Fruit fly (Drosophila melanogaster) whole organism, embryonic: ENCODE measurements around the gene Arp6.

Experiments used
- Bdp1 ChIP-seq: fragments of 200-800 bp; sonication (Bioruptor generic); optimal IDR thresholded peaks from 3 replicates; lab custom pipeline; 2016; ENCODE audit warnings: missing biosample characterization, missing genetic modification characterization
- CG11093 ChIP-seq: fragments of 200-800 bp; sonication (Bioruptor generic); IDR thresholded peaks from 3 replicates; pipeline ENCODE4 v1.3.6; 2022; ENCODE audit warnings: missing biosample characterization, missing genetic modification characterization
- CG11456 ChIP-seq: fragments of 200-800 bp; sonication (Bioruptor generic); IDR thresholded peaks from 3 replicates; pipeline ENCODE4 v1.3.6; 2022; ENCODE audit warnings: missing biosample characterization, missing genetic modification characterization
- CG13424 ChIP-seq: fragments of 200-800 bp; sonication (Bioruptor generic); optimal IDR thresholded peaks from 2 replicates; lab custom pipeline; 2019; ENCODE audit warnings: missing biosample characterization, mild to moderate bottlenecking, missing genetic modification characterization, moderate library complexity
- CG14667 ChIP-seq: fragments of 200-800 bp; sonication (Bioruptor generic); IDR thresholded peaks from 2 replicates; pipeline ENCODE4 v1.3.6; 2022; ENCODE audit warnings: missing biosample characterization, missing genetic modification characterization
- CG15011 ChIP-seq: fragments of 200-800 bp; sonication (Bioruptor generic); optimal IDR thresholded peaks from 3 replicates; lab custom pipeline; 2018; ENCODE audit warnings: missing biosample characterization, mild to moderate bottlenecking, missing genetic modification characterization
- CG15514 ChIP-seq: fragments of 200-800 bp; sonication (Bioruptor generic); optimal IDR thresholded peaks from 3 replicates; lab custom pipeline; 2017; ENCODE audit warnings: missing biosample characterization, missing genetic modification characterization, mild to moderate bottlenecking, moderate library complexity, missing genetic modification reagents
- CG1647 ChIP-seq: fragments of 200-800 bp; sonication (Bioruptor generic); optimal IDR thresholded peaks from 3 replicates; lab custom pipeline; 2016; ENCODE audit warnings: missing biosample characterization, missing genetic modification characterization
- CG17186 ChIP-seq: fragments of 200-800 bp; sonication (Bioruptor generic); optimal IDR thresholded peaks from 3 replicates; lab custom pipeline; 2017; ENCODE audit warnings: missing biosample characterization, missing genetic modification reagents, missing genetic modification characterization
- CG17802 ChIP-seq: fragments of 200-800 bp; sonication (Bioruptor generic); optimal IDR thresholded peaks from 2 replicates; lab custom pipeline; 2018; ENCODE audit warnings: missing biosample characterization, mild to moderate bottlenecking, missing genetic modification characterization, moderate library complexity
- CG18262 ChIP-seq: fragments of 200-800 bp; optimal IDR thresholded peaks from 3 replicates; lab custom pipeline; 2019; ENCODE audit warnings: missing biosample characterization, mild to moderate bottlenecking, missing genetic modification characterization, moderate library complexity
- CG2712 ChIP-seq: fragments of 200-800 bp; optimal IDR thresholded peaks from 3 replicates; lab custom pipeline; 2019; ENCODE audit warnings: missing biosample characterization, mild to moderate bottlenecking, missing genetic modification characterization, moderate library complexity
- CG30020 ChIP-seq: fragments of 200-800 bp; optimal IDR thresholded peaks from 2 replicates; lab custom pipeline; 2019; ENCODE audit warnings: missing biosample characterization, mild to moderate bottlenecking, missing genetic modification characterization, moderate library complexity
- CG34224 ChIP-seq: fragments of 200-800 bp; sonication (Bioruptor generic); IDR thresholded peaks from 3 replicates; pipeline ENCODE4 v1.3.6; 2022; ENCODE audit warnings: missing biosample characterization, missing genetic modification characterization; ENCODE audit not compliant: partially characterized antibody
- CG3726 ChIP-seq: fragments of 200-800 bp; sonication (Bioruptor generic); IDR thresholded peaks from 3 replicates; pipeline ENCODE4, ENCODE4 v1.3.6; 2022; ENCODE audit warnings: missing biosample characterization, missing genetic modification characterization
- CG3847 ChIP-seq: fragments of 200-800 bp; sonication (Bioruptor generic); IDR thresholded peaks from 2 replicates; pipeline ENCODE4 v1.3.6; 2022; ENCODE audit warnings: missing biosample characterization, missing genetic modification characterization
- CG3995 ChIP-seq: fragments of 200-800 bp; sonication (Bioruptor generic); optimal IDR thresholded peaks from 3 replicates; lab custom pipeline; 2016; ENCODE audit warnings: missing biosample characterization, missing genetic modification characterization
- CG6254 ChIP-seq: fragments of 200-800 bp; sonication (Bioruptor generic); optimal IDR thresholded peaks from 3 replicates; lab custom pipeline; 2017; ENCODE audit warnings: mild to moderate bottlenecking, missing biosample characterization, missing genetic modification reagents, missing genetic modification characterization
- CG6683 ChIP-seq: fragments of 200-800 bp; sonication (Bioruptor generic); optimal IDR thresholded peaks from 2 replicates; lab custom pipeline; 2017; ENCODE audit warnings: missing biosample characterization, mild to moderate bottlenecking, missing genetic modification characterization, missing genetic modification reagents
- CG6765 ChIP-seq: fragments of 200-800 bp; sonication (Bioruptor generic); optimal IDR thresholded peaks from 3 replicates; lab custom pipeline; 2017; ENCODE audit warnings: missing biosample characterization, mild to moderate bottlenecking, missing genetic modification characterization
- CG6791 ChIP-seq: fragments of 200-800 bp; sonication (Bioruptor generic); IDR thresholded peaks from 3 replicates; pipeline ENCODE4 v1.3.6; 2022; ENCODE audit warnings: missing biosample characterization, missing genetic modification characterization; ENCODE audit not compliant: partially characterized antibody
- CG8281 ChIP-seq: fragments of 200-800 bp; sonication (Bioruptor generic); optimal IDR thresholded peaks from 2 replicates; lab custom pipeline; 2018; ENCODE audit warnings: missing biosample characterization, mild to moderate bottlenecking, missing genetic modification characterization, moderate library complexity
- CG9932 ChIP-seq: fragments of 200-800 bp; sonication (Bioruptor generic); IDR thresholded peaks from 2 replicates; pipeline ENCODE4 v1.3.6; 2022; ENCODE audit warnings: missing biosample characterization, missing genetic modification characterization
- Dll ChIP-seq: fragments of 200-800 bp; sonication (Bioruptor generic); IDR thresholded peaks from 4 replicates; pipeline ENCODE4 v1.3.6; 2022; ENCODE audit warnings: missing biosample characterization, missing genetic modification characterization; ENCODE audit not compliant: partially characterized antibody
- Drgx ChIP-seq: fragments of 200-800 bp; sonication (Bioruptor generic); IDR thresholded peaks from 2 replicates; pipeline ENCODE4 v1.3.6; 2022; ENCODE audit warnings: missing biosample characterization, missing genetic modification characterization
- H15 ChIP-seq: fragments of 200-800 bp; sonication (Bioruptor generic); IDR thresholded peaks from 3 replicates; pipeline ENCODE4 v1.3.6; 2022; ENCODE audit warnings: missing biosample characterization, missing genetic modification characterization
- Hey ChIP-seq: fragments of 200-800 bp; sonication (Bioruptor generic); optimal IDR thresholded peaks from 3 replicates; lab custom pipeline; 2018; ENCODE audit warnings: missing biosample characterization, mild to moderate bottlenecking, missing genetic modification characterization
- HmgD ChIP-seq: fragments of 200-800 bp; sonication (Bioruptor generic); optimal IDR thresholded peaks from 3 replicates; lab custom pipeline; 2016; ENCODE audit warnings: missing biosample characterization, missing genetic modification characterization
- Hr3 ChIP-seq: fragments of 200-800 bp; sonication (Bioruptor generic); optimal IDR thresholded peaks from 3 replicates; lab custom pipeline; 2016; ENCODE audit warnings: missing biosample characterization, missing genetic modification characterization
- Meics ChIP-seq: fragments of 200-800 bp; sonication (Bioruptor generic); optimal IDR thresholded peaks from 2 replicates; lab custom pipeline; 2017; ENCODE audit warnings: missing biosample characterization, mild to moderate bottlenecking, missing genetic modification characterization
- Myb ChIP-seq: fragments of 200-800 bp; sonication (Bioruptor generic); optimal IDR thresholded peaks from 2 replicates; lab custom pipeline; 2016; ENCODE audit warnings: missing biosample characterization, missing genetic modification characterization
- Nf-YB ChIP-seq: fragments of 200-800 bp; sonication (Bioruptor generic); optimal IDR thresholded peaks from 3 replicates; lab custom pipeline; 2019; ENCODE audit warnings: missing biosample characterization, mild to moderate bottlenecking, missing genetic modification characterization, moderate library complexity
- Opbp ChIP-seq: fragments of 200-800 bp; sonication (Bioruptor generic); IDR thresholded peaks from 3 replicates; pipeline ENCODE4 v1.3.6; 2022; ENCODE audit warnings: missing biosample characterization, missing genetic modification characterization; ENCODE audit not compliant: partially characterized antibody
- PHDP ChIP-seq: fragments of 200-800 bp; sonication (Bioruptor generic); optimal IDR thresholded peaks from 3 replicates; lab custom pipeline; 2018; ENCODE audit warnings: missing biosample characterization, mild to moderate bottlenecking, missing genetic modification characterization, moderate library complexity
- Tbp ChIP-seq: fragments of >200 bp; optimal IDR thresholded peaks from 2 replicates; lab custom pipeline; 2018; ENCODE audit warnings: missing biosample characterization, missing genetic modification characterization
- amos ChIP-seq: fragments of 200-800 bp; sonication (Bioruptor generic); IDR thresholded peaks from 2 replicates; pipeline ENCODE4 v1.3.6; 2022; ENCODE audit warnings: missing biosample characterization, missing genetic modification characterization; ENCODE audit not compliant: partially characterized antibody
- bsh ChIP-seq, 2 experiments: fragments of 200-800 bp; sonication (Bioruptor generic); optimal IDR thresholded peaks; 2 replicates each; lab custom pipeline; 2017 to 2018; ENCODE audit warnings: mild to moderate bottlenecking in 2 of 2, missing biosample characterization in 2 of 2, missing genetic modification characterization in 2 of 2, moderate library complexity in 1 of 2
- crp ChIP-seq, 2 experiments: fragments of 200-800 bp; sonication (Bioruptor generic); optimal IDR thresholded peaks; 2 replicates in 1 of 2; 3 replicates in 1 of 2; lab custom pipeline; 2017; ENCODE audit warnings: missing biosample characterization in 2 of 2, missing genetic modification characterization in 2 of 2, mild to moderate bottlenecking in 1 of 2, moderate library complexity in 1 of 2
- gfzf ChIP-seq: fragments of 200-800 bp; sonication (Bioruptor generic); optimal IDR thresholded peaks from 2 replicates; lab custom pipeline; 2016; ENCODE audit warnings: missing biosample characterization, mild to moderate bottlenecking, missing genetic modification characterization, moderate library complexity
- gro ChIP-seq: fragments of 200-800 bp; sonication (Bioruptor generic); optimal IDR thresholded peaks from 2 replicates; lab custom pipeline; 2016; ENCODE audit warnings: missing biosample characterization, missing genetic modification characterization
- inv ChIP-seq: fragments of 200-800 bp; sonication (Bioruptor generic); IDR thresholded peaks from 2 replicates; pipeline ENCODE4 v1.3.6; 2022; ENCODE audit warnings: missing biosample characterization, missing genetic modification characterization; ENCODE audit not compliant: partially characterized antibody
- kah ChIP-seq: fragments of 200-800 bp; sonication (Bioruptor generic); optimal IDR thresholded peaks from 2 replicates; lab custom pipeline; 2018; ENCODE audit warnings: missing biosample characterization, mild to moderate bottlenecking, missing genetic modification characterization
- nom ChIP-seq: fragments of 200-800 bp; sonication (Bioruptor generic); optimal IDR thresholded peaks from 2 replicates; lab custom pipeline; 2017; ENCODE audit warnings: missing biosample characterization, missing genetic modification characterization, mild to moderate bottlenecking, moderate library complexity, missing genetic modification reagents
- sim ChIP-seq: fragments of 200-800 bp; sonication (Bioruptor generic); IDR thresholded peaks from 2 replicates; pipeline ENCODE4 v1.3.6; 2022; ENCODE audit warnings: missing biosample characterization, missing genetic modification characterization
- sqz ChIP-seq: fragments of 200-800 bp; sonication (Bioruptor generic); optimal IDR thresholded peaks from 3 replicates; lab custom pipeline; 2018; ENCODE audit warnings: missing biosample characterization, mild to moderate bottlenecking, missing genetic modification characterization
- tap ChIP-seq: fragments of 200-800 bp; optimal IDR thresholded peaks from 3 replicates; lab custom pipeline; 2019; ENCODE audit warnings: missing biosample characterization, mild to moderate bottlenecking, missing genetic modification characterization, moderate library complexity
- trh ChIP-seq: fragments of 200-800 bp; sonication (Bioruptor generic); optimal IDR thresholded peaks from 2 replicates; lab custom pipeline; 2016; ENCODE audit warnings: missing biosample characterization, missing genetic modification characterization
- usp ChIP-seq: fragments of >200 bp; optimal IDR thresholded peaks from 2 replicates; lab custom pipeline; 2017; ENCODE audit warnings: missing biosample characterization, missing genetic modification characterization

Gene Arp6

dm6 chrX:15745905-15746681, 9.2 kb upstream of the Arp6 start, which contains the start of the genes CG8944 and CCT6 (continued):
- TF ChIP-seq Bdp1 (no peak), amos (GFP tag; lab: Robert Waterston, UW) (peak; percentile 49), CG6765 (no peak), gfzf (GFP tag; lab: Kevin White, UChicago) (peak; percentile 45), kah (no peak), CG1647 (GFP tag; lab: Kevin White, UChicago) (no peak), gro (GFP tag; lab: Kevin White, UChicago) (no peak), CG3995 (GFP tag; lab: Kevin White, UChicago) (peak; percentile 91), crp (GFP tag; optimal IDR thresholded peaks at IDR 0.05; lab: Kevin White, UChicago) (peak in 1 of 2 experiments; percentile 32), Nf-YB (GFP tag; lab: Kevin White, UChicago) (no peak), sqz (GFP tag; lab: Kevin White, UChicago) (no peak), bsh (GFP tag; optimal IDR thresholded peaks at IDR 0.05; lab: Kevin White, UChicago) (no peak), CG15514 (GFP tag; lab: Kevin White, UChicago) (peak; percentile 30), CG2712 (peak; percentile 32), CG11456 (GFP tag; lab: Robert Waterston, UW) (peak; percentile 41; the same call in 1 of the 3 replicates), CG17186 (GFP tag; lab: Kevin White, UChicago) (no peak), Meics (GFP tag; lab: Kevin White, UChicago) (no peak), CG6791 (GFP tag; lab: Robert Waterston, UW) (peak; percentile 58; the same call in 1 of the 3 replicates), Hey (tag; lab: Kevin White, UChicago) (no peak), usp (GFP tag; lab: Kevin White, UChicago) (no peak), Myb (no peak), CG34224 (GFP tag; lab: Robert Waterston, UW) (0 out of 3 replicates have a peak, but pooled peaks have one; percentile 24), Tbp (no peak), CG3847 (GFP tag; lab: Robert Waterston, UW) (0 out of 2 replicates have a peak, but pooled peaks have one; percentile 4), Dll (GFP tag; lab: Robert Waterston, UW) (peak; percentile 52; the same call in 1 of the 4 replicates), CG9932 (GFP tag; lab: Robert Waterston, UW) (peak; percentile 71), inv (GFP tag; lab: Robert Waterston, UW) (0 out of 2 replicates have a peak, but pooled peaks have one; percentile 33), CG6254 (no peak), Opbp (GFP tag; lab: Robert Waterston, UW) (peak; percentile 40; the same call in 1 of the 3 replicates), sim (no peak), CG8281 (tag; lab: Kevin White, UChicago) (no peak), H15 (GFP tag; lab: Robert Waterston, UW) (no peak), trh (GFP tag; lab: Kevin White, UChicago) (no peak), CG30020 (tag; lab: Kevin White, UChicago) (peak; percentile 4), CG6683 (no peak), HmgD (GFP tag; lab: Kevin White, UChicago) (no peak), CG11093 (GFP tag; lab: Robert Waterston, UW) (no peak), CG17802 (tag; lab: Kevin White, UChicago) (no peak), CG15011 (GFP tag; lab: Kevin White, UChicago) (no peak), CG13424 (peak; percentile 29), Hr3 (GFP tag; lab: Kevin White, UChicago) (peak; percentile 28), CG3726 (GFP tag; lab: Robert Waterston, UW) (no peak), tap (tag; lab: Kevin White, UChicago) (no peak), Drgx (GFP tag; lab: Robert Waterston, UW) (no peak), CG14667 (GFP tag; lab: Robert Waterston, UW) (no peak), nom (no peak), PHDP (no peak), CG18262 (tag; lab: Kevin White, UChicago) (peak; percentile 17)
